Worm (Caenorhabditis elegans): Measurements from ENCODE around the gene srh-177.

DNA sequence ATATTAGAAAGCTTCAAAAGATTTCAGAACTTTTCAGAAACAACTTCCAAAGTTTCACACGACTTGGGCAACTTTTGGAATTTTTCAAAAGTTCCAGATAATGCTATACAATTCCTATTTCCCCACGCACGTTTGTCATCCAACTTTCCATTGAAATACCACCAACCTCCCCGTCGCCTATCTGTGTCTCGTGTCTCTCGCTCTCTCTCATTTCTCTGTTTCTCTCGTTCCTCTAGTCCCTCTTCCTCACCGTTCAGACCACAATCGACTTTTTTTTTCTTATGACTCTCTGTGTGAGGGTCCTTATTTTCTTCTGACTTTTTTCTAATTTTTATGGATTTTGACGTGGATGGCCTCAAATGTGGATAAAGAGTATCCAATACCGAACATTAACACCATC lies 11.3 kb upstream of the srh-177 start, which contains the start of gene K02E2.6:
- TF ChIP-seq ztf-4 (tag; optimal IDR thresholded peaks at IDR 0.05), result no peak
- TF ChIP-seq lin-39 (tag; optimal IDR thresholded peaks at IDR 0.05), result no peak
- no peak for TF ChIP-seq nhr-77 (tag; optimal IDR thresholded peaks at IDR 0.05)
- no peak for TF ChIP-seq ztf-11 (tag; optimal IDR thresholded peaks at IDR 0.05)

Measured in whole organism, L3 larva.